Worm (Caenorhabditis elegans) whole organism, mixed stage, embryonic: Measurements from ENCODE around the gene bgnt-1.4.

Experiments used
- elt-3 ChIP-seq: fragments of 150-350 bp; optimal IDR thresholded peaks from 2 replicates; lab custom pipeline; 2014; ENCODE audit warnings: missing biosample characterization, missing genetic modification characterization
- lsy-2 ChIP-seq: fragments of 150-350 bp; optimal IDR thresholded peaks from 2 replicates; lab custom pipeline; 2014; ENCODE audit warnings: missing biosample characterization, missing genetic modification characterization
- unc-62 ChIP-seq: fragments of 150-350 bp; optimal IDR thresholded peaks from 2 replicates; lab custom pipeline; 2014; ENCODE audit warnings: missing biosample characterization, missing genetic modification reagents, missing genetic modification characterization
- ztf-11 ChIP-seq: fragments of 150-350 bp; optimal IDR thresholded peaks from 2 replicates; lab custom pipeline; 2014; ENCODE audit warnings: missing biosample characterization, missing genetic modification characterization

DNA sequence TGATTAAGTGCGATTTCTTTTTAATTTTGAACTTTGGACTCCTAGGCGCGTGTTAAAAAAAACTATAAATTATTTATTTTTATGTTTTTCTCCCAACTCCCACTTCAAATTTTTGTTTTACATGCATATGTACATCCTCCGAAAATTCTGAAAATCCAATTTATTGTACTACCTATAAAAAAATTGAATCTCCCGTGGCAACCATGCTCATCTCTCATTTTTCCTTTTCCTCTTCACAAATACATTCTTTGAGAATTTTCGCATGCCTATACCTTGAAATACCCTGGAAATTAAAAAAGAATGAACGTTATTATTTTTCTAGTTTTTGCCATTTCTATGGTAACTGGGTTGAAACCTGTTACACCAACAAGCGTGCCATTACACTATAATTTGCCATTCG lies 28.0 kb downstream of the bgnt-1.4 start, which contains the start of gene R02F11.10:
- TF ChIP-seq unc-62 (GFP tag; lab: Kevin White, UChicago): no peak
- TF ChIP-seq elt-3: no peak
- TF ChIP-seq ztf-11 (tag; lab: Kevin White, UChicago): no peak
- TF ChIP-seq lsy-2 (tag; lab: Kevin White, UChicago): no peak
